Fruit fly (Drosophila melanogaster) whole organism, embryonic: ENCODE results near the gene CG14965.

Source experiments
- Aef1 ChIP-seq: fragments of 200-800 bp; sonication (Bioruptor generic); IDR thresholded peaks from 3 replicates; pipeline ENCODE4 v1.3.6; 2022; ENCODE audit warnings: missing biosample characterization, missing genetic modification characterization
- CG10565 ChIP-seq: fragments of 200-800 bp; sonication (Bioruptor generic); optimal IDR thresholded peaks from 3 replicates; lab custom pipeline; 2016; ENCODE audit warnings: missing biosample characterization, mild to moderate bottlenecking, missing genetic modification characterization
- CG12071 ChIP-seq: fragments of 200-800 bp; sonication (Bioruptor generic); optimal IDR thresholded peaks from 3 replicates; lab custom pipeline; 2018; ENCODE audit warnings: missing biosample characterization, mild to moderate bottlenecking, missing genetic modification characterization
- CG12219 ChIP-seq: fragments of 200-800 bp; sonication (Bioruptor generic); optimal IDR thresholded peaks from 3 replicates; lab custom pipeline; 2018; ENCODE audit warnings: missing biosample characterization, mild to moderate bottlenecking, missing genetic modification characterization
- CG12391 ChIP-seq: fragments of 200-800 bp; sonication (Bioruptor generic); optimal IDR thresholded peaks from 3 replicates; lab custom pipeline; 2018; ENCODE audit warnings: missing biosample characterization, mild to moderate bottlenecking, missing genetic modification characterization, moderate library complexity
- CG12744 ChIP-seq: fragments of 200-800 bp; sonication (Bioruptor generic); optimal IDR thresholded peaks from 2 replicates; lab custom pipeline; 2016; ENCODE audit warnings: missing biosample characterization, missing genetic modification characterization
- CG12769 ChIP-seq: fragments of 200-800 bp; sonication (Bioruptor generic); optimal IDR thresholded peaks from 2 replicates; lab custom pipeline; 2019; ENCODE audit warnings: missing biosample characterization, mild to moderate bottlenecking, missing genetic modification characterization, moderate library complexity
- CG12942 ChIP-seq: fragments of 200-800 bp; sonication (Bioruptor generic); optimal IDR thresholded peaks from 3 replicates; lab custom pipeline; 2016; ENCODE audit warnings: missing biosample characterization, missing genetic modification characterization
- CG13123 ChIP-seq: fragments of 200-800 bp; sonication (Bioruptor generic); optimal IDR thresholded peaks from 2 replicates; lab custom pipeline; 2016; ENCODE audit warnings: missing biosample characterization, missing genetic modification characterization
- CG13624 ChIP-seq: fragments of 200-800 bp; sonication (Bioruptor generic); optimal IDR thresholded peaks from 2 replicates; lab custom pipeline; 2016; ENCODE audit warnings: missing biosample characterization, missing genetic modification characterization
- CG14014 ChIP-seq: fragments of 200-800 bp; sonication (Bioruptor generic); IDR thresholded peaks from 2 replicates; pipeline ENCODE4 v1.3.6; 2022; ENCODE audit warnings: missing biosample characterization, missing genetic modification characterization
- CG14965 ChIP-seq: fragments of 200-800 bp; sonication (Bioruptor generic); optimal IDR thresholded peaks from 2 replicates; lab custom pipeline; 2016; ENCODE audit warnings: missing biosample characterization, missing genetic modification characterization, borderline replicate concordance
- CG15479 ChIP-seq: fragments of 200-800 bp; sonication (Bioruptor generic); optimal IDR thresholded peaks from 3 replicates; lab custom pipeline; 2019; ENCODE audit warnings: missing biosample characterization, mild to moderate bottlenecking, missing genetic modification characterization, moderate library complexity
- CG15514 ChIP-seq: fragments of 200-800 bp; sonication (Bioruptor generic); optimal IDR thresholded peaks from 3 replicates; lab custom pipeline; 2017; ENCODE audit warnings: missing biosample characterization, missing genetic modification characterization, mild to moderate bottlenecking, moderate library complexity, missing genetic modification reagents
- CG17328 ChIP-seq: fragments of 200-800 bp; sonication (Bioruptor generic); IDR thresholded peaks from 2 replicates; pipeline ENCODE4 v1.3.6; 2022; ENCODE audit warnings: missing biosample characterization, missing genetic modification characterization
- CG2129 ChIP-seq: fragments of 200-800 bp; sonication (Bioruptor generic); IDR thresholded peaks from 2 replicates; pipeline ENCODE4 v1.3.6; 2022; ENCODE audit warnings: missing biosample characterization, missing genetic modification characterization; ENCODE audit not compliant: partially characterized antibody
- CG32767 ChIP-seq: fragments of 200-800 bp; sonication (Bioruptor generic); IDR thresholded peaks from 2 replicates; pipeline ENCODE4 v1.3.6; 2022; ENCODE audit warnings: missing biosample characterization, missing genetic modification characterization
- CG34422 ChIP-seq: fragments of 200-800 bp; sonication (Bioruptor generic); IDR thresholded peaks from 3 replicates; pipeline ENCODE4 v1.3.6; 2022; ENCODE audit warnings: missing biosample characterization, missing genetic modification characterization
- CG3838 ChIP-seq: fragments of 200-800 bp; sonication (Bioruptor generic); optimal IDR thresholded peaks from 3 replicates; lab custom pipeline; 2016; ENCODE audit warnings: missing biosample characterization, missing genetic modification characterization
- CG6854 ChIP-seq: fragments of 200-800 bp; sonication (Bioruptor generic); optimal IDR thresholded peaks from 3 replicates; lab custom pipeline; 2017; ENCODE audit warnings: missing biosample characterization, mild to moderate bottlenecking, missing genetic modification characterization
- CG7372 ChIP-seq: fragments of 200-800 bp; sonication (Bioruptor generic); IDR thresholded peaks from 2 replicates; pipeline ENCODE4 v1.3.6; 2022; ENCODE audit warnings: missing biosample characterization, missing genetic modification characterization
- CG9727 ChIP-seq: fragments of 200-800 bp; sonication (Bioruptor generic); optimal IDR thresholded peaks from 3 replicates; lab custom pipeline; 2017; ENCODE audit warnings: missing biosample characterization, mild to moderate bottlenecking, missing genetic modification characterization
- CG9932 ChIP-seq: fragments of 200-800 bp; sonication (Bioruptor generic); IDR thresholded peaks from 2 replicates; pipeline ENCODE4 v1.3.6; 2022; ENCODE audit warnings: missing biosample characterization, missing genetic modification characterization
- Dp ChIP-seq: fragments of 200-800 bp; sonication (Bioruptor generic); optimal IDR thresholded peaks from 2 replicates; lab custom pipeline; 2018; ENCODE audit warnings: missing biosample characterization, mild to moderate bottlenecking, missing genetic modification characterization, moderate library complexity
- E2f2 ChIP-seq: fragments of 200-800 bp; sonication (Bioruptor generic); IDR thresholded peaks from 2 replicates; pipeline ENCODE4 v1.3.6; 2022; ENCODE audit warnings: missing biosample characterization, missing genetic modification characterization
- Ets65A ChIP-seq: fragments of 200-800 bp; sonication (Bioruptor generic); peaks from one replicate; lab custom pipeline; 2016; ENCODE audit warnings: missing biosample characterization, missing genetic modification characterization
- Gug ChIP-seq: fragments of 200-800 bp; sonication (Bioruptor generic); IDR thresholded peaks from 4 replicates; pipeline ENCODE4 v1.3.6; 2022; ENCODE audit warnings: missing biosample characterization, missing genetic modification characterization
- Hmx ChIP-seq: fragments of 200-800 bp; sonication (Bioruptor generic); optimal IDR thresholded peaks from 2 replicates; lab custom pipeline; 2016; ENCODE audit warnings: missing biosample characterization, missing genetic modification characterization
- Mad ChIP-seq: fragments of 200-800 bp; sonication (Bioruptor generic); optimal IDR thresholded peaks from 2 replicates; lab custom pipeline; 2016; ENCODE audit warnings: missing biosample characterization, missing genetic modification characterization
- Mrtf ChIP-seq: fragments of 200-800 bp; sonication (Bioruptor generic); IDR thresholded peaks from 3 replicates; pipeline ENCODE4 v1.3.6; 2022; ENCODE audit warnings: missing biosample characterization, missing genetic modification characterization
- NC2α ChIP-seq: fragments of 200-800 bp; sonication (Bioruptor generic); optimal IDR thresholded peaks from 2 replicates; lab custom pipeline; 2016; ENCODE audit warnings: missing biosample characterization, missing genetic modification characterization
- Sox100B ChIP-seq: fragments of 200-800 bp; sonication (Bioruptor generic); optimal IDR thresholded peaks from 3 replicates; lab custom pipeline; 2018; ENCODE audit warnings: missing biosample characterization, mild to moderate bottlenecking, missing genetic modification characterization
- Tbp ChIP-seq: fragments of >200 bp; optimal IDR thresholded peaks from 2 replicates; lab custom pipeline; 2018; ENCODE audit warnings: missing biosample characterization, missing genetic modification characterization
- az2 ChIP-seq: fragments of 200-800 bp; sonication (Bioruptor generic); optimal IDR thresholded peaks from 3 replicates; lab custom pipeline; 2016; ENCODE audit warnings: missing biosample characterization, missing genetic modification characterization
- ci ChIP-seq: fragments of 200-800 bp; sonication (Bioruptor generic); IDR thresholded peaks from 3 replicates; pipeline ENCODE4 v1.3.6; 2022; ENCODE audit warnings: missing biosample characterization, missing genetic modification characterization
- dati ChIP-seq: fragments of 200-800 bp; sonication (Bioruptor generic); IDR thresholded peaks from 2 replicates; pipeline ENCODE4 v1.3.6; 2022; ENCODE audit warnings: missing biosample characterization, missing genetic modification characterization
- dm ChIP-seq: fragments of 200-800 bp; sonication (Bioruptor generic); optimal IDR thresholded peaks from 3 replicates; lab custom pipeline; 2016; ENCODE audit warnings: missing biosample characterization, missing genetic modification characterization
- fd3F ChIP-seq: fragments of 200-800 bp; sonication (Bioruptor generic); optimal IDR thresholded peaks from 2 replicates; lab custom pipeline; 2018; ENCODE audit warnings: missing biosample characterization, mild to moderate bottlenecking, missing genetic modification characterization, moderate library complexity
- gt ChIP-seq: fragments of 200-800 bp; sonication (Bioruptor generic); IDR thresholded peaks from 2 replicates; pipeline ENCODE4 v1.3.6; 2022; ENCODE audit warnings: missing biosample characterization, missing genetic modification characterization
- hkb ChIP-seq, 2 experiments: fragments of 200-800 bp in 1 of 2; fragments of >200 bp in 1 of 2; sonication (Bioruptor generic) in 1 of 2; IDR thresholded peaks in 1 of 2; optimal IDR thresholded peaks in 1 of 2; 2 replicates each; pipeline versions ENCODE4 v1.3.6 to Lab custom; 2017 to 2022; ENCODE audit warnings: missing biosample characterization in 1 of 2, missing genetic modification characterization in 1 of 2
- insv ChIP-seq, 2 experiments: fragments of 200-800 bp; sonication (Bioruptor generic); optimal IDR thresholded peaks; 3 replicates each; lab custom pipeline; 2016 to 2018; ENCODE audit warnings: missing biosample characterization in 2 of 2, missing genetic modification characterization in 2 of 2
- kah ChIP-seq: fragments of 200-800 bp; sonication (Bioruptor generic); optimal IDR thresholded peaks from 2 replicates; lab custom pipeline; 2018; ENCODE audit warnings: missing biosample characterization, mild to moderate bottlenecking, missing genetic modification characterization
- klu ChIP-seq: fragments of 200-800 bp; sonication (Bioruptor generic); IDR thresholded peaks from 2 replicates; pipeline ENCODE4 v1.3.6; 2022; ENCODE audit warnings: missing biosample characterization, missing genetic modification characterization
- lbe ChIP-seq: fragments of 200-800 bp; sonication (Bioruptor generic); optimal IDR thresholded peaks from 2 replicates; lab custom pipeline; 2016; ENCODE audit warnings: missing biosample characterization, mild to moderate bottlenecking, missing genetic modification characterization
- luna ChIP-seq: fragments of 200-800 bp; sonication (Bioruptor generic); optimal IDR thresholded peaks from 2 replicates; lab custom pipeline; 2016; ENCODE audit warnings: missing biosample characterization, missing genetic modification characterization
- oc ChIP-seq: fragments of 200-800 bp; sonication (Bioruptor generic); optimal IDR thresholded peaks from 2 replicates; lab custom pipeline; 2018; ENCODE audit warnings: missing biosample characterization, mild to moderate bottlenecking, missing genetic modification characterization, moderate library complexity
- odd ChIP-seq: fragments of 200-800 bp; sonication (Bioruptor generic); optimal IDR thresholded peaks from 2 replicates; lab custom pipeline; 2017; ENCODE audit warnings: missing biosample characterization, mild to moderate bottlenecking, missing genetic modification characterization
- pnt ChIP-seq: fragments of 200-800 bp; sonication (Bioruptor generic); optimal IDR thresholded peaks from 3 replicates; lab custom pipeline; 2016; ENCODE audit warnings: missing biosample characterization, missing genetic modification characterization
- slou ChIP-seq: fragments of 200-800 bp; sonication (Bioruptor generic); optimal IDR thresholded peaks from 3 replicates; lab custom pipeline; 2016; ENCODE audit warnings: missing biosample characterization, missing genetic modification characterization
- stc ChIP-seq: fragments of 200-800 bp; sonication (Bioruptor generic); IDR thresholded peaks from 2 replicates; pipeline ENCODE4 v1.3.6; 2022; ENCODE audit warnings: missing biosample characterization, missing genetic modification characterization
- unpg ChIP-seq: fragments of 200-800 bp; sonication (Bioruptor generic); optimal IDR thresholded peaks from 3 replicates; lab custom pipeline; 2018; ENCODE audit warnings: missing biosample characterization, mild to moderate bottlenecking, missing genetic modification characterization, moderate library complexity

CG14965 gene

dm6 chr3L:3192912-3193311 is 621 bp upstream of the CG14965 start, which contains the start of gene Hsp83 (continued):
- TF ChIP-seq lbe (GFP tag; lab: Kevin White, UChicago): peak; percentile 95
- peak; percentile 97 for TF ChIP-seq CG12219 (GFP tag; lab: Kevin White, UChicago)
- peak; percentile 99 for TF ChIP-seq CG6854 (GFP tag; lab: Kevin White, UChicago)
- peak; percentile 99 for TF ChIP-seq Ets65A (GFP tag; lab: Kevin White, UChicago)
- peak; percentile 99 for TF ChIP-seq ci
- peak; percentile 30 for TF ChIP-seq pnt
- TF ChIP-seq dm (GFP tag; lab: Kevin White, UChicago): peak; percentile 94
- peak; percentile 94 for TF ChIP-seq Dp (GFP tag; lab: Kevin White, UChicago)
- no peak for TF ChIP-seq hkb (optimal IDR thresholded peaks at IDR 0.05; lab: Kevin White, UChicago)
- TF ChIP-seq hkb (GFP tag; IDR thresholded peaks at IDR 0.05; lab: Robert Waterston, UW): peak; percentile 96
- peak; percentile 90 for TF ChIP-seq CG14014
- TF ChIP-seq CG34422 (GFP tag; lab: Robert Waterston, UW): peak; percentile 92
- TF ChIP-seq CG12942 (GFP tag; lab: Kevin White, UChicago): peak; percentile 76
- TF ChIP-seq oc (tag; lab: Kevin White, UChicago): peak; percentile 92
- TF ChIP-seq klu: peak; percentile 63; the same call in 1 of the 2 replicates
- TF ChIP-seq E2f2 (GFP tag; lab: Robert Waterston, UW): peak; percentile 97
- peak; percentile 85 for TF ChIP-seq CG7372 (GFP tag; lab: Robert Waterston, UW)
- no peak for TF ChIP-seq Tbp (GFP tag; lab: Kevin White, UChicago)
- TF ChIP-seq CG15479 (GFP tag; lab: Kevin White, UChicago): peak; percentile 53
- TF ChIP-seq CG2129: no peak
- TF ChIP-seq CG3838: peak; percentile 52
- TF ChIP-seq gt (GFP tag; lab: Robert Waterston, UW): peak; percentile 58; the same call in 1 of the 2 replicates
- TF ChIP-seq Gug (GFP tag; lab: Robert Waterston, UW): peak; percentile 55; the same call in 2 of the 4 replicates
- peak in 1 of 2 experiments; percentile 89 for TF ChIP-seq insv (GFP tag; optimal IDR thresholded peaks at IDR 0.05; lab: Kevin White, UChicago)
- peak; percentile 94 for TF ChIP-seq CG12744 (GFP tag; lab: Kevin White, UChicago)
- TF ChIP-seq luna (GFP tag; lab: Kevin White, UChicago): peak; percentile 91
- peak; percentile 65 for TF ChIP-seq Aef1
- peak; percentile 99 for TF ChIP-seq odd (GFP tag; lab: Kevin White, UChicago)
- peak; percentile 83 for TF ChIP-seq az2 (GFP tag; lab: Kevin White, UChicago)
- peak; percentile 94 for TF ChIP-seq unpg
- TF ChIP-seq fd3F (GFP tag; lab: Kevin White, UChicago): peak; percentile 86
- TF ChIP-seq CG14965: peak; percentile 93
- TF ChIP-seq CG32767: peak; percentile 86
- TF ChIP-seq Mrtf (GFP tag; lab: Robert Waterston, UW): peak; percentile 78; the same call in 2 of the 3 replicates
- peak; percentile 99 for TF ChIP-seq CG12071 (GFP tag; lab: Kevin White, UChicago)
- peak; percentile 97 for TF ChIP-seq kah
- peak; percentile 88 for TF ChIP-seq dati
- TF ChIP-seq CG9932: peak; percentile 84
- TF ChIP-seq Sox100B (GFP tag; lab: Kevin White, UChicago): peak; percentile 94
- peak; percentile 95 for TF ChIP-seq CG9727 (GFP tag; lab: Kevin White, UChicago)
- TF ChIP-seq CG10565 (GFP tag; lab: Kevin White, UChicago): peak; percentile 60
- TF ChIP-seq CG15514: no peak
- peak; percentile 81 for TF ChIP-seq slou (GFP tag; lab: Kevin White, UChicago)
- TF ChIP-seq CG13123: peak; percentile 77
- TF ChIP-seq Mad (GFP tag; lab: Kevin White, UChicago): peak; percentile 95
- TF ChIP-seq CG17328 (GFP tag; lab: Robert Waterston, UW): peak; percentile 96
- peak; percentile 39 for TF ChIP-seq Hmx (GFP tag; lab: Kevin White, UChicago)
- peak; percentile 93 for TF ChIP-seq NC2α (GFP tag; lab: Kevin White, UChicago)
- peak; percentile 94 for TF ChIP-seq CG12769 (tag; lab: Kevin White, UChicago)
- TF ChIP-seq stc (GFP tag; lab: Robert Waterston, UW): peak; percentile 96
- TF ChIP-seq CG13624 (GFP tag; lab: Kevin White, UChicago): peak; percentile 94
- peak; percentile 95 for TF ChIP-seq CG12391 (tag; lab: Kevin White, UChicago)
